Worm (Caenorhabditis elegans) whole organism, L2 larva: ENCODE results near the gene pir-2.

Experiments
- blmp-1 ChIP-seq: sonication (generic microtip); optimal IDR thresholded peaks from 2 replicates; lab custom pipeline; 2017; ENCODE audit warnings: missing genetic modification characterization, mild to moderate bottlenecking, missing compliant biosample characterization, antibody characterized with exemption, moderate library complexity; ENCODE audit not compliant: insufficient read depth
- nhr-11 ChIP-seq: fragments of 150-350 bp; optimal IDR thresholded peaks from 2 replicates; lab custom pipeline; 2014; ENCODE audit warnings: missing biosample characterization, missing genetic modification characterization
- nhr-6 ChIP-seq: fragments of 150-350 bp; optimal IDR thresholded peaks from 2 replicates; lab custom pipeline; 2014; ENCODE audit warnings: missing biosample characterization, missing genetic modification characterization
- sma-9 ChIP-seq, 2 experiments: fragments of 150-350 bp in 1 of 2; sonication (generic microtip) in 1 of 2; optimal IDR thresholded peaks; 2 replicates each; lab custom pipeline; 2014 to 2016; ENCODE audit warnings: missing genetic modification characterization in 2 of 2, mild to moderate bottlenecking in 1 of 2, missing biosample characterization in 1 of 2, missing compliant biosample characterization in 1 of 2, missing genetic modification reagents in 1 of 2, moderate library complexity in 1 of 2
- unc-55 ChIP-seq: fragments of 150-350 bp; sonication (generic microtip); optimal IDR thresholded peaks from 3 replicates; lab custom pipeline; 2014; ENCODE audit warnings: missing biosample characterization, missing genetic modification reagents, missing genetic modification characterization
- ztf-4 ChIP-seq: fragments of 150-350 bp; optimal IDR thresholded peaks from 2 replicates; lab custom pipeline; 2014; ENCODE audit warnings: missing biosample characterization, missing genetic modification characterization

- TF ChIP-seq ztf-4 (tag; lab: Kevin White, UChicago), result no peak
- TF ChIP-seq unc-55 (GFP tag; lab: Kevin White, UChicago), result no peak
- no peak for TF ChIP-seq nhr-6 (tag; lab: Kevin White, UChicago)
- no peak for TF ChIP-seq blmp-1
- TF ChIP-seq nhr-11 (tag; lab: Kevin White, UChicago), result no peak
- no peak for TF ChIP-seq sma-9 (GFP tag; optimal IDR thresholded peaks at IDR 0.05; lab: Kevin White, UChicago)
- TF ChIP-seq sma-9 (tag; optimal IDR thresholded peaks at IDR 0.05; lab: Kevin White, UChicago), result no peak
Measured at ce11 chrIII:9461894-9462784, 18.7 kb upstream of the pir-2 start.
